Fruit fly (Drosophila melanogaster): ENCODE measurements around the gene Shawn.
A peak's percentile ranks its signal among the peaks of the same experiment; 100 is the strongest.

The Shawn gene

dm6 chrX:19611226-19611625, at the start of gene Shawn, which contains the start of gene Tyler:
Shawn (plus strand) TSS chrX:19611526.
Tyler (plus strand) TSS chrX:19611526.
- no peak for TF ChIP-seq CG17801 (GFP tag; optimal IDR thresholded peaks at IDR 0.05; ENCODE audit: partially characterized antibody)

dm6 chrX:19565714-19566316, 45.5 kb upstream of the Shawn start, which contains the start of the genes Grip84 and car:
Grip84 (minus strand) TSS chrX:19565764.
car (plus strand) TSS chrX:19566019.
- TF ChIP-seq CG17801 (GFP tag; optimal IDR thresholded peaks at IDR 0.05; ENCODE audit: partially characterized antibody) = no peak

- TF ChIP-seq CG17801 (GFP tag; optimal IDR thresholded peaks at IDR 0.05; ENCODE audit: partially characterized antibody) = no peak
Measured at dm6 chrX:19573687-19574086, 37.6 kb upstream of the Shawn start.

DNA sequence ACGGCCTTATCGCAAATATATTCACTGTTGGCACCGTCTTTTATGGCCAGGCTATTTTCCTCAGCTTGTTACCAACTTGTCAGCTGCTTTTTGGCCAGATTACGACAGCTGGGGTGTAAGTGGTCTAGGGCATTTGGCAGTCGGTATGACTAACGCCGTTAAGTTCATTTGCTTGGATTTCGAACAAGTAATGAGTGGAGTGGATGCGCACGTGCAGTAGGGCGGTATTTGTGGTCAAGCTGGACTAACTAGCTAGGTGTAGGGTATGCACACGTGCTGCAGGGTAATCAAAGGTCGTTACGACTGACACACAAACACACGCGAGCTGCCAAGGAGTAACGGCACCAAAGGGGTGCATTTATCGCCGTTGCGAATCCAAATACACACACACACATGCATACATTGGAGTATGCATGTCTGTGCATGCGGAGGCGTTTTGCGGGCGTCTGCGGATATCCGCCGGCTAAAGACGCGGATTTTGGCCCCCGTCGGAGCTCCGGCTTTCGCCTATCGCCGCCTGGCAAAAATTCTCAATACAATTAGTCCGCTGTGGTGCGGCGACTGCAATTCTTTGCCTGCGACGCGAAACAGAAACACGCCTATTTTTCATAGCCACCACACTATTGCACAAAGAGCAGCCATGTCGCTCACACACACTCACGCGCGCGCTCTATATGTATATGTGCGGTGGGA, 33.2 kb upstream of the Shawn start:
- peak; percentile 28 for TF ChIP-seq CG17801 (GFP tag; optimal IDR thresholded peaks at IDR 0.05; ENCODE audit: partially characterized antibody)

dm6 chrX:19578908-19579647, 32.2 kb upstream of the Shawn start:
- TF ChIP-seq CG17801 (GFP tag; optimal IDR thresholded peaks at IDR 0.05; ENCODE audit: partially characterized antibody) = peak; percentile 31

dm6 chrX:19579648-19580301, 31.6 kb upstream of the Shawn start, which contains the start of gene Tao:
Tao (minus strand) TSS chrX:19579800.
- no peak for TF ChIP-seq CG17801 (GFP tag; optimal IDR thresholded peaks at IDR 0.05; ENCODE audit: partially characterized antibody)

dm6 chrX:19581881-19582280, 29.4 kb upstream of the Shawn start, which contains the start of gene CG14218:
CG14218 (minus strand) TSS chrX:19581981.
- TF ChIP-seq CG17801 (GFP tag; optimal IDR thresholded peaks at IDR 0.05; ENCODE audit: partially characterized antibody) = no peak

dm6 chrX:19582732-19583131, 28.6 kb upstream of the Shawn start:
- no peak for TF ChIP-seq CG17801 (GFP tag; optimal IDR thresholded peaks at IDR 0.05; ENCODE audit: partially characterized antibody)

- no peak for TF ChIP-seq CG17801 (GFP tag; optimal IDR thresholded peaks at IDR 0.05; ENCODE audit: partially characterized antibody)
Measured at dm6 chrX:19583317-19583716, 28.0 kb upstream of the Shawn start, which contains the start of gene CG14204. CG14204 (plus strand) TSS chrX:19583617.

DNA sequence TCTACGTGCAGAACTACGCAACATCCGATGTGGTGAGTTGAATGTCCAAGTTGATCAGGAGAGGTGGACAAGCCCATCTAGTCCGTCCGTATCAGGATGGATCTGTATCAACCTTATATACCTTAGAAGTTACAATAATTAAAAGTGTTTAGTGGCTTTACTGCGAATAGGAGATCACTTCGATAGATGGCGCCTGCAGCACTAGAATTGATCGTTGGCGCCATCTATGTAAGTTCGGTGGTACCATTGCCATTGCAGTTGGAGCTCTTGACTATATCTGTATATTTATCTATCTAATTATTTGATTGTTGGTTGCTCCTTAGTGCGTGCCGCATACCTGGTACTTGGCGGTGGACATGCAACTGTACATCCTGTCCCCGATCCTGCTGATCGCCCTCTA, 26.2 kb upstream of the Shawn start:
- no peak for TF ChIP-seq CG17801 (GFP tag; optimal IDR thresholded peaks at IDR 0.05; ENCODE audit: partially characterized antibody)

DNA sequence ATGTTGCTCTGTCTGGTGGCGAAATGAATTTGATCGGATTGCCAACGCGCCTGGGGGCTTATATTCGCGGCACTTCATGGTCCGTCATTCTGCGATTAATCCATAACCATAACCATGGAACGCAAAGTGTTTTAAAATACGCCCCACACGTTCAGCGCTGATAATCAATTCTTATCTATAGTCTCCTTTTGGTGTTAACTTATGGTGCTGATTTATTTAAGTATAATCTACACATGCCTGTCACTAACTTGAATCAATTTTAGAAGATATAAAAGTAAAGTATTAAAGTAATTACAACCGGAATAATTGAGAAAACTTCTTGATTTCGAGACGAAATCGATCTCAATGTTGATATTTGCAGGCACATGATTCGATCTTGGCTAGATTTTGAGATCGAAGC, 21.3 kb upstream of the Shawn start, which contains the start of gene CG14219:
CG14219 (minus strand) TSS at position 101 of the 400 bp plus-strand sequence.
- no peak for TF ChIP-seq CG17801 (GFP tag; optimal IDR thresholded peaks at IDR 0.05; ENCODE audit: partially characterized antibody)

- TF ChIP-seq CG17801 (GFP tag; optimal IDR thresholded peaks at IDR 0.05; ENCODE audit: partially characterized antibody) = no peak
Measured at dm6 chrX:19590579-19590978, 20.7 kb upstream of the Shawn start.

DNA sequence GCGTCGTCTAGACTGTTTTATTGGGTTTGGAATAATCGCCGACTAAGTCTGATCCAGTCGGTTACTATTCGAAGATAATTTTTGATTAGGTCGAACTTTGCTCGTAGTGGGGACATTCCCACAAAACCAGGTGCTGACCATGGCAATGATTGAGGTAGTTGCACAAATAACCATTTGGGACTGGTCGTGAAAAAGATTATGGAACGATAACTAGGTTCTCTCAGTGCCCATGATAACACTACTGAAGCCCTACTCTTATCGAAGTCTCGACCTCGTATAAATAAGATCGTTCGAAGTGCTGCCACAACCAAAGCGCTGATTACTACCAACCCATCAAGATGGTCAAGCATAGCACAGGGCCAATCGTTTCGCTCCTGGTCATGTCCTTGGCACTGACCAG, 19.0 kb upstream of the Shawn start, which contains the start of gene CG14205:
CG14205 (plus strand) TSS at position 301 of the 400 bp plus-strand sequence.
- TF ChIP-seq CG17801 (GFP tag; optimal IDR thresholded peaks at IDR 0.05; ENCODE audit: partially characterized antibody) = no peak

DNA sequence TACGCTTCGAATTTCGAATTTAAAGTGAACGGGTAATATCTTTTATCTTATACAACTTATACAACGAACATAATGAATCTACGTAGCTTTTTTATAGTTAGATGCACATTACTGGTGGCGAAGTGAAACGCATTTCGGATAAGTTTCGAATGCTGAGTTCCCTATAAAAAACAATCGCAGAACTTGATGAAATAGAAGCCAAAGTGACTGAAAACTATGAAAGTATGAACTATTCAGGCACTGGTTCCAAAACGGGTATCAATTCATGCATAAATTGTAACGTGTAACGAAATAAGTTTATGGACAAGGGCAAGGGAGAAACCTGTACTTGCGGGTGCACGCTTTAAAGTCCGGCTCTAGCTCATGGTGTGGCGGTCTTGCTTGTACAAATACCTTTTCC, 15.5 kb upstream of the Shawn start:
- no peak for TF ChIP-seq CG17801 (GFP tag; optimal IDR thresholded peaks at IDR 0.05; ENCODE audit: partially characterized antibody)

Measured in ovary, adult (tissue).